Fruit fly (Drosophila melanogaster) whole organism, embryonic: ENCODE results near the gene Atf3.

ENCODE experiments used
- Abd-B ChIP-seq: fragments of 200-800 bp; sonication (Bioruptor generic); optimal IDR thresholded peaks from 2 replicates; lab custom pipeline; 2018; ENCODE audit warnings: missing biosample characterization, mild to moderate bottlenecking, missing genetic modification characterization, moderate library complexity
- Aef1 ChIP-seq: fragments of 200-800 bp; sonication (Bioruptor generic); IDR thresholded peaks from 3 replicates; pipeline ENCODE4 v1.3.6; 2022; ENCODE audit warnings: missing biosample characterization, missing genetic modification characterization
- Asciz ChIP-seq: fragments of 200-800 bp; sonication (Bioruptor generic); optimal IDR thresholded peaks from 2 replicates; lab custom pipeline; 2017; ENCODE audit warnings: missing biosample characterization, mild to moderate bottlenecking, missing genetic modification characterization, missing genetic modification reagents
- Bgb ChIP-seq: fragments of 200-800 bp; sonication (Bioruptor generic); IDR thresholded peaks from 2 replicates; pipeline ENCODE4 v1.3.6; 2022; ENCODE audit warnings: missing biosample characterization, missing genetic modification characterization; ENCODE audit not compliant: partially characterized antibody
- CG12769 ChIP-seq: fragments of 200-800 bp; sonication (Bioruptor generic); optimal IDR thresholded peaks from 2 replicates; lab custom pipeline; 2019; ENCODE audit warnings: missing biosample characterization, mild to moderate bottlenecking, missing genetic modification characterization, moderate library complexity
- CG13123 ChIP-seq: fragments of 200-800 bp; sonication (Bioruptor generic); optimal IDR thresholded peaks from 2 replicates; lab custom pipeline; 2016; ENCODE audit warnings: missing biosample characterization, missing genetic modification characterization
- CG13424 ChIP-seq: fragments of 200-800 bp; sonication (Bioruptor generic); optimal IDR thresholded peaks from 2 replicates; lab custom pipeline; 2019; ENCODE audit warnings: missing biosample characterization, mild to moderate bottlenecking, missing genetic modification characterization, moderate library complexity
- CG13624 ChIP-seq: fragments of 200-800 bp; sonication (Bioruptor generic); optimal IDR thresholded peaks from 2 replicates; lab custom pipeline; 2016; ENCODE audit warnings: missing biosample characterization, missing genetic modification characterization
- CG13894 ChIP-seq: fragments of 200-800 bp; sonication (Bioruptor generic); optimal IDR thresholded peaks from 3 replicates; lab custom pipeline; 2018; ENCODE audit warnings: missing biosample characterization, mild to moderate bottlenecking, missing genetic modification characterization, moderate library complexity
- CG15011 ChIP-seq: fragments of 200-800 bp; sonication (Bioruptor generic); optimal IDR thresholded peaks from 3 replicates; lab custom pipeline; 2018; ENCODE audit warnings: missing biosample characterization, mild to moderate bottlenecking, missing genetic modification characterization
- CG16813 ChIP-seq: fragments of 200-800 bp; sonication (Bioruptor generic); IDR thresholded peaks from 3 replicates; pipeline ENCODE4 v1.3.6; 2022; ENCODE audit warnings: missing biosample characterization, missing genetic modification characterization; ENCODE audit not compliant: partially characterized antibody
- CG17385 ChIP-seq: fragments of 200-800 bp; sonication (Bioruptor generic); optimal IDR thresholded peaks from 3 replicates; lab custom pipeline; 2018; ENCODE audit warnings: missing biosample characterization, mild to moderate bottlenecking, missing genetic modification characterization
- CG17612 ChIP-seq: fragments of 200-800 bp; sonication (Bioruptor generic); IDR thresholded peaks from 2 replicates; pipeline ENCODE4 v1.3.6; 2022; ENCODE audit warnings: missing biosample characterization, missing genetic modification characterization
- CG31224 ChIP-seq: fragments of 200-800 bp; sonication (Bioruptor generic); IDR thresholded peaks from 2 replicates; pipeline ENCODE4 v1.3.6; 2022; ENCODE audit warnings: missing biosample characterization, missing genetic modification characterization
- CG32772 ChIP-seq: fragments of 200-800 bp; sonication (Bioruptor generic); IDR thresholded peaks from 2 replicates; pipeline ENCODE4 v1.3.6; 2022; ENCODE audit warnings: missing biosample characterization, missing genetic modification characterization
- CG34224 ChIP-seq: fragments of 200-800 bp; sonication (Bioruptor generic); IDR thresholded peaks from 3 replicates; pipeline ENCODE4 v1.3.6; 2022; ENCODE audit warnings: missing biosample characterization, missing genetic modification characterization; ENCODE audit not compliant: partially characterized antibody
- CG34376 ChIP-seq: fragments of 200-800 bp; sonication (Bioruptor generic); optimal IDR thresholded peaks from 2 replicates; lab custom pipeline; 2018; ENCODE audit warnings: missing biosample characterization, mild to moderate bottlenecking, missing genetic modification characterization
- CG42726 ChIP-seq: fragments of 200-800 bp; sonication (Bioruptor generic); IDR thresholded peaks from 2 replicates; pipeline ENCODE4 v1.3.6; 2022; ENCODE audit warnings: missing biosample characterization, missing genetic modification characterization; ENCODE audit not compliant: partially characterized antibody
- CG6175 ChIP-seq: fragments of 200-800 bp; sonication (Bioruptor generic); IDR thresholded peaks from 3 replicates; pipeline ENCODE4 v1.3.6; 2022; ENCODE audit warnings: missing biosample characterization, missing genetic modification characterization
- CG6683 ChIP-seq: fragments of 200-800 bp; sonication (Bioruptor generic); optimal IDR thresholded peaks from 2 replicates; lab custom pipeline; 2017; ENCODE audit warnings: missing biosample characterization, mild to moderate bottlenecking, missing genetic modification characterization, missing genetic modification reagents
- CG7271 ChIP-seq: fragments of 200-800 bp; sonication (Bioruptor generic); optimal IDR thresholded peaks from 2 replicates; lab custom pipeline; 2018; ENCODE audit warnings: missing biosample characterization, mild to moderate bottlenecking, missing genetic modification characterization, moderate library complexity
- CG8478 ChIP-seq: fragments of >200 bp; optimal IDR thresholded peaks from 2 replicates; lab custom pipeline; 2018
- Dp ChIP-seq: fragments of 200-800 bp; sonication (Bioruptor generic); optimal IDR thresholded peaks from 2 replicates; lab custom pipeline; 2018; ENCODE audit warnings: missing biosample characterization, mild to moderate bottlenecking, missing genetic modification characterization, moderate library complexity
- GATAe ChIP-seq: fragments of 200-800 bp; sonication (Bioruptor generic); conservative IDR thresholded peaks from 2 replicates; pipeline ENCODE4 v1.3.6; 2022; ENCODE audit warnings: missing biosample characterization, missing genetic modification characterization
- Jarid2 ChIP-seq: fragments of 200-800 bp; sonication (Bioruptor generic); optimal IDR thresholded peaks from 3 replicates; lab custom pipeline; 2017; ENCODE audit warnings: mild to moderate bottlenecking, missing biosample characterization, missing genetic modification reagents, missing genetic modification characterization
- Meics ChIP-seq: fragments of 200-800 bp; sonication (Bioruptor generic); optimal IDR thresholded peaks from 2 replicates; lab custom pipeline; 2017; ENCODE audit warnings: missing biosample characterization, mild to moderate bottlenecking, missing genetic modification characterization
- Nf-YB ChIP-seq: fragments of 200-800 bp; sonication (Bioruptor generic); optimal IDR thresholded peaks from 3 replicates; lab custom pipeline; 2019; ENCODE audit warnings: missing biosample characterization, mild to moderate bottlenecking, missing genetic modification characterization, moderate library complexity
- PHDP ChIP-seq: fragments of 200-800 bp; sonication (Bioruptor generic); optimal IDR thresholded peaks from 3 replicates; lab custom pipeline; 2018; ENCODE audit warnings: missing biosample characterization, mild to moderate bottlenecking, missing genetic modification characterization, moderate library complexity
- Rfx ChIP-seq: fragments of 200-800 bp; sonication (Bioruptor generic); IDR thresholded peaks from 2 replicates; pipeline ENCODE4 v1.3.6; 2022; ENCODE audit warnings: missing biosample characterization, missing genetic modification characterization
- Rx ChIP-seq: fragments of 200-800 bp; sonication (Bioruptor generic); IDR thresholded peaks from 2 replicates; pipeline ENCODE4 v1.3.6; 2022; ENCODE audit warnings: missing biosample characterization, missing genetic modification characterization
- Ssrp ChIP-seq: fragments of 200-800 bp; sonication (Bioruptor generic); optimal IDR thresholded peaks from 2 replicates; lab custom pipeline; 2018; ENCODE audit warnings: missing biosample characterization, mild to moderate bottlenecking, missing genetic modification characterization, moderate library complexity
- Xbp1 ChIP-seq: fragments of 200-800 bp; sonication (Bioruptor generic); optimal IDR thresholded peaks from 3 replicates; lab custom pipeline; 2016; ENCODE audit warnings: missing biosample characterization, mild to moderate bottlenecking, missing genetic modification characterization
- al ChIP-seq: fragments of 200-800 bp; sonication (Bioruptor generic); IDR thresholded peaks from 2 replicates; pipeline ENCODE4 v1.3.6; 2022; ENCODE audit warnings: missing biosample characterization, missing genetic modification characterization
- ci ChIP-seq: fragments of 200-800 bp; sonication (Bioruptor generic); IDR thresholded peaks from 3 replicates; pipeline ENCODE4 v1.3.6; 2022; ENCODE audit warnings: missing biosample characterization, missing genetic modification characterization
- crol ChIP-seq: fragments of 200-800 bp; sonication (Bioruptor generic); IDR thresholded peaks from 2 replicates; pipeline ENCODE4 v1.3.6; 2022; ENCODE audit warnings: missing biosample characterization, missing genetic modification characterization
- dysf ChIP-seq: fragments of 200-800 bp; sonication (Bioruptor generic); IDR thresholded peaks from 3 replicates; pipeline ENCODE4 v1.3.6; 2022; ENCODE audit warnings: missing biosample characterization, missing genetic modification characterization
- esg ChIP-seq: fragments of 200-800 bp; sonication (Bioruptor generic); conservative IDR thresholded peaks from 2 replicates; pipeline ENCODE4 v1.3.6; 2022; ENCODE audit warnings: missing biosample characterization, missing genetic modification characterization
- fd102C ChIP-seq: fragments of 200-800 bp; sonication (Bioruptor generic); optimal IDR thresholded peaks from 2 replicates; lab custom pipeline; 2018; ENCODE audit warnings: missing biosample characterization, mild to moderate bottlenecking, missing genetic modification characterization, moderate library complexity
- fru ChIP-seq: fragments of >200 bp; optimal IDR thresholded peaks from 2 replicates; lab custom pipeline; 2017
- gsb-n ChIP-seq: fragments of 200-800 bp; sonication (Bioruptor generic); optimal IDR thresholded peaks from 3 replicates; lab custom pipeline; 2018; ENCODE audit warnings: missing biosample characterization, mild to moderate bottlenecking, missing genetic modification characterization
- kay ChIP-seq: fragments of 200-800 bp; sonication (Bioruptor generic); optimal IDR thresholded peaks from 2 replicates; lab custom pipeline; 2016; ENCODE audit warnings: missing biosample characterization, missing genetic modification characterization
- lab ChIP-seq: fragments of 200-800 bp; sonication (Bioruptor generic); optimal IDR thresholded peaks from 3 replicates; lab custom pipeline; 2017; ENCODE audit warnings: missing biosample characterization, missing genetic modification characterization, mild to moderate bottlenecking, moderate library complexity, missing genetic modification reagents
- mam ChIP-seq: fragments of 200-800 bp; sonication (Bioruptor generic); optimal IDR thresholded peaks from 3 replicates; lab custom pipeline; 2016; ENCODE audit warnings: missing biosample characterization, missing genetic modification characterization
- onecut ChIP-seq: fragments of 200-800 bp; sonication (Bioruptor generic); IDR thresholded peaks from 2 replicates; pipeline ENCODE4 v1.3.6; 2022; ENCODE audit warnings: missing biosample characterization, missing genetic modification characterization
- row ChIP-seq: fragments of 200-800 bp; sonication (Bioruptor generic); IDR thresholded peaks from 3 replicates; pipeline ENCODE4 v1.3.6; 2022; ENCODE audit warnings: missing biosample characterization, missing genetic modification characterization
- run ChIP-seq: fragments of 200-800 bp; sonication (Bioruptor generic); optimal IDR thresholded peaks from 3 replicates; lab custom pipeline; 2018; ENCODE audit warnings: missing biosample characterization, mild to moderate bottlenecking, missing genetic modification characterization
- sd ChIP-seq: fragments of 200-800 bp; sonication (Bioruptor generic); optimal IDR thresholded peaks from 3 replicates; lab custom pipeline; 2018; ENCODE audit warnings: missing biosample characterization, mild to moderate bottlenecking, missing genetic modification characterization, moderate library complexity
- sens ChIP-seq: fragments of 200-800 bp; sonication (Bioruptor generic); peaks from one replicate; lab custom pipeline; 2016; ENCODE audit warnings: missing biosample characterization, missing genetic modification characterization
- vvl ChIP-seq: fragments of 200-800 bp; sonication (Bioruptor generic); IDR thresholded peaks from 2 replicates; pipeline ENCODE4 v1.3.6; 2022; ENCODE audit warnings: missing biosample characterization, missing genetic modification characterization

Gene Atf3

DNA sequence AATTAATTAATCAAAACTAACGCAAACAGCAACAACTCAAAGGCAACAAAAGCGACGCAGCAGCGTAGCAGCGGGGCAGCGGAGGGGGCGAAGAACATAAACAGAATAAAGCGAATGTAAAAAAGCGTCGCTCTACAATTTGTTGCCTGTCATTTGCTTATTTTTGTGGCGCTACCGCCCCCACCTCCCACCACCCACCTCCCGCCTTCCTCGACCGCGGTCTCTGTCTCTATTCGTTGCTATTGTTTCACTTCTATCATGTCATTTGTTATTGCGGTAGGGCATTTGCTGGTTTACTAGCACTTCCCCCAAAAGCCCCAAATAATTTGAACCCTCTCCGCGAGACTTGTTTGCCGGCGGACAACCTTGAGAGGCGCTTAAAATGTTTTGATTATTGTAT lies 10.2 kb upstream of the Atf3 start (continued):
- TF ChIP-seq CG34376 (GFP tag; lab: Kevin White, UChicago) (peak; percentile 79), Abd-B (GFP tag; lab: Kevin White, UChicago) (peak; percentile 1), Aef1 (GFP tag; lab: Robert Waterston, UW) (0 out of 3 replicates have a peak, but pooled peaks have one; percentile 48), lab (GFP tag; lab: Kevin White, UChicago) (peak; percentile 42), sd (tag; lab: Kevin White, UChicago) (peak; percentile 81), Rfx (GFP tag; lab: Robert Waterston, UW) (peak; percentile 27; the same call in 1 of the 2 replicates)

DNA sequence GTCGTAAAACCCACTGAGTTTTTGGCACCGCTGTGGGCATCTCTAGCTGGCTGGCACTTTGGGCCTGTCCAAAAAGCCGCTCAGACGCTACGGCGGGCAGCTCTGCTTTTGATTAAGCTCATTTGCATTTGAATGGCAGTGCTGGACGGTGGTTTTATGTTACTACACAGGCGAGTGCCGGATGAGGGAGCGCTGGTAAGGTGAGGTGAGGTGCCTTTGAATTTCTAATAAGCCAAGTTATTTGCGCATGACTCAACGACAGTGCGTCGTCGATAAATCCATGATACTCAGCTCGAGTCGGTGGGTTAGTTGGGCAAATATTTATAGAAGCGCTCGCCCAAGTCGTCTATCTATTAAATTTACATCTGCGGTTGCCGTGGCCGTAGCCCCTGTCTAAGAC lies 9.2 kb upstream of the Atf3 start:
- TF ChIP-seq sens: peak; percentile 45
- no peak for TF ChIP-seq row (GFP tag; lab: Robert Waterston, UW)
- no peak for TF ChIP-seq CG13424
- TF ChIP-seq CG34224 (GFP tag; lab: Robert Waterston, UW): no peak
- TF ChIP-seq Meics: no peak
- TF ChIP-seq Dp (GFP tag; lab: Kevin White, UChicago): no peak
- peak; percentile 93 for TF ChIP-seq sd (tag; lab: Kevin White, UChicago)
- no peak for TF ChIP-seq CG15011 (GFP tag; lab: Kevin White, UChicago)
- TF ChIP-seq GATAe: no peak
- TF ChIP-seq mam: no peak
- TF ChIP-seq kay (GFP tag; lab: Kevin White, UChicago): peak; percentile 17
- TF ChIP-seq CG17385 (GFP tag; lab: Kevin White, UChicago): no peak
- TF ChIP-seq PHDP (tag; lab: Kevin White, UChicago): no peak
- no peak for TF ChIP-seq CG17612 (GFP tag; lab: Robert Waterston, UW)
- no peak for TF ChIP-seq Ssrp
- TF ChIP-seq ci (GFP tag; lab: Robert Waterston, UW): 0 out of 3 replicates have a peak, but pooled peaks have one; percentile 34
- TF ChIP-seq onecut (GFP tag; lab: Robert Waterston, UW): no peak
- no peak for TF ChIP-seq esg
- TF ChIP-seq CG8478 (lab: Kevin White, UChicago): no peak
- no peak for TF ChIP-seq CG31224
- no peak for TF ChIP-seq CG13624
- no peak for TF ChIP-seq CG32772 (GFP tag; lab: Robert Waterston, UW)
- no peak for TF ChIP-seq CG16813 (GFP tag; lab: Robert Waterston, UW)
- no peak for TF ChIP-seq CG6175 (GFP tag; lab: Robert Waterston, UW)
- no peak for TF ChIP-seq al (GFP tag; lab: Robert Waterston, UW)
- TF ChIP-seq Jarid2: no peak
- TF ChIP-seq run (tag; lab: Kevin White, UChicago): no peak
- no peak for TF ChIP-seq Nf-YB
- peak; percentile 84 for TF ChIP-seq vvl (GFP tag; lab: Robert Waterston, UW)
- TF ChIP-seq CG7271 (tag; lab: Kevin White, UChicago): no peak
- TF ChIP-seq CG42726 (GFP tag; lab: Robert Waterston, UW): no peak
- no peak for TF ChIP-seq Asciz
- TF ChIP-seq CG6683: no peak
- no peak for TF ChIP-seq fru
- TF ChIP-seq Xbp1: no peak
- TF ChIP-seq dysf (GFP tag; lab: Robert Waterston, UW): 0 out of 3 replicates have a peak, but pooled peaks have one; percentile 10
- peak; percentile 86 for TF ChIP-seq CG12769 (tag; lab: Kevin White, UChicago)
- TF ChIP-seq fd102C (GFP tag; lab: Kevin White, UChicago): no peak
- no peak for TF ChIP-seq gsb-n
- TF ChIP-seq Rfx (GFP tag; lab: Robert Waterston, UW): 0 out of 2 replicates have a peak, but pooled peaks have one; percentile 6
- no peak for TF ChIP-seq Bgb (GFP tag; lab: Robert Waterston, UW)
- peak; percentile 55 for TF ChIP-seq crol
- peak; percentile 16 for TF ChIP-seq CG13894 (tag; lab: Kevin White, UChicago)
- TF ChIP-seq Rx (GFP tag; lab: Robert Waterston, UW): no peak
- no peak for TF ChIP-seq CG13123 (GFP tag; lab: Kevin White, UChicago)
